Fruit fly (Drosophila melanogaster): ENCODE measurements around the gene CG31882.

Gene CG31882

dm6 chr2L:9585942-9586341 is 39.1 kb downstream of the CG31882 start:
- TF ChIP-seq brk (GFP tag; optimal IDR thresholded peaks at IDR 0.05) (no peak), Hnf4 (GFP tag; optimal IDR thresholded peaks at IDR 0.05) (no peak), Dif (GFP tag; optimal IDR thresholded peaks at IDR 0.05; ENCODE audit: partially characterized antibody) (no peak), Hr83 (GFP tag; optimal IDR thresholded peaks at IDR 0.05; ENCODE audit: poor library complexity, severe bottlenecking) (no peak), foxo (GFP tag; optimal IDR thresholded peaks at IDR 0.05) (no peak), Vsx2 (GFP tag; optimal IDR thresholded peaks at IDR 0.05; ENCODE audit: partially characterized antibody) (no peak), CrebA (GFP tag; optimal IDR thresholded peaks at IDR 0.05; ENCODE audit: borderline replicate concordance) (no peak)

dm6 chr2L:9584098-9584703 is 40.9 kb downstream of the CG31882 start:
- TF ChIP-seq sage (GFP tag; optimal IDR thresholded peaks at IDR 0.05), result no peak
- no peak for TF ChIP-seq CG9705 (GFP tag; optimal IDR thresholded peaks at IDR 0.05)
- no peak for TF ChIP-seq jim (GFP tag; optimal IDR thresholded peaks at IDR 0.05)

dm6 chr2L:9581582-9581981 is 43.5 kb downstream of the CG31882 start, which contains the start of gene gcm:
Gene gcm (minus strand): TSS chr2L:9581745.
- TF ChIP-seq jim (GFP tag; optimal IDR thresholded peaks at IDR 0.05) (no peak), dl (GFP tag; optimal IDR thresholded peaks at IDR 0.05; ENCODE audit: insufficient read depth in 1 of 2, partially characterized antibody in 2 of 2) (peak in 1 of 2 experiments; percentile 42), fru (GFP tag; optimal IDR thresholded peaks at IDR 0.05) (no peak), Vsx2 (GFP tag; optimal IDR thresholded peaks at IDR 0.05; ENCODE audit: partially characterized antibody) (peak; percentile 41), Dfd (GFP tag; optimal IDR thresholded peaks at IDR 0.05) (no peak)

- TF ChIP-seq h (GFP tag; optimal IDR thresholded peaks at IDR 0.05), result no peak
These were observed 45.5 kb downstream of the CG31882 start, which contains the start of gene CG31709 for dm6 chr2L:9579538-9579937. Gene CG31709 (minus strand): TSS chr2L:9579638.

dm6 chr2L:9576269-9576933 is 48.7 kb downstream of the CG31882 start, which contains the start of gene Mtpalpha:
Gene Mtpalpha (minus strand): TSS chr2L:9576769.
- TF ChIP-seq dsf (GFP tag; optimal IDR thresholded peaks at IDR 0.05; ENCODE audit: borderline replicate concordance) (no peak), woc (GFP tag; optimal IDR thresholded peaks at IDR 0.05) (no peak), Dfd (GFP tag; optimal IDR thresholded peaks at IDR 0.05) (no peak), OdsH (GFP tag; optimal IDR thresholded peaks at IDR 0.05) (peak; percentile 20), ey (GFP tag; optimal IDR thresholded peaks at IDR 0.05) (peak; percentile 3), br (GFP tag; optimal IDR thresholded peaks at IDR 0.05) (peak; percentile 33), Hnf4 (GFP tag; optimal IDR thresholded peaks at IDR 0.05) (peak; percentile 98), tai (GFP tag; optimal IDR thresholded peaks at IDR 0.05) (no peak), Mio (GFP tag; optimal IDR thresholded peaks at IDR 0.05) (no peak), jim (GFP tag; optimal IDR thresholded peaks at IDR 0.05) (no peak), N (GFP tag; optimal IDR thresholded peaks at IDR 0.05) (no peak), Dif (GFP tag; optimal IDR thresholded peaks at IDR 0.05; ENCODE audit: partially characterized antibody) (no peak), foxo (GFP tag; optimal IDR thresholded peaks at IDR 0.05) (peak in 1 of 2 experiments; percentile 49), CG9705 (GFP tag; optimal IDR thresholded peaks at IDR 0.05) (no peak), dmrt93B (GFP tag; optimal IDR thresholded peaks at IDR 0.05) (no peak), h (GFP tag; optimal IDR thresholded peaks at IDR 0.05) (peak; percentile 30), Vsx2 (GFP tag; optimal IDR thresholded peaks at IDR 0.05; ENCODE audit: partially characterized antibody) (no peak), dl (GFP tag; optimal IDR thresholded peaks at IDR 0.05; ENCODE audit: insufficient read depth in 1 of 2, partially characterized antibody in 2 of 2) (no peak), rgr (GFP tag; optimal IDR thresholded peaks at IDR 0.05) (peak; percentile 64), Sp1 (GFP tag; optimal IDR thresholded peaks at IDR 0.05) (peak; percentile 44), usp (GFP tag; optimal IDR thresholded peaks at IDR 0.05) (no peak), lola (GFP tag; optimal IDR thresholded peaks at IDR 0.05) (no peak), HLH106 (tag; optimal IDR thresholded peaks at IDR 0.05) (no peak), Hr78 (GFP tag; optimal IDR thresholded peaks at IDR 0.05) (no peak), CrebA (GFP tag; optimal IDR thresholded peaks at IDR 0.05; ENCODE audit: borderline replicate concordance) (no peak), Myc (optimal IDR thresholded peaks at IDR 0.05) (peak; percentile 16), pan (optimal IDR thresholded peaks at IDR 0.05) (no peak), GATAd (GFP tag; optimal IDR thresholded peaks at IDR 0.05) (no peak), fru (GFP tag; optimal IDR thresholded peaks at IDR 0.05) (no peak), Hr83 (GFP tag; optimal IDR thresholded peaks at IDR 0.05; ENCODE audit: poor library complexity, severe bottlenecking) (no peak), Rel (GFP tag; optimal IDR thresholded peaks at IDR 0.05) (no peak), Rel (tag; optimal IDR thresholded peaks at IDR 0.05) (peak; percentile 31), Jra (GFP tag; optimal IDR thresholded peaks at IDR 0.05) (no peak), sage (GFP tag; optimal IDR thresholded peaks at IDR 0.05) (no peak), sv (GFP tag; optimal IDR thresholded peaks at IDR 0.05) (no peak), Abd-B (GFP tag; optimal IDR thresholded peaks at IDR 0.05) (no peak), CG32264 (GFP tag; optimal IDR thresholded peaks at IDR 0.05) (no peak), brk (GFP tag; optimal IDR thresholded peaks at IDR 0.05) (no peak)

All from whole organism, wandering third instar larva.